Fruit fly (Drosophila melanogaster) whole organism, embryonic: ENCODE results near the gene CG6126.

Source experiments
- Antp ChIP-seq: fragments of 200-800 bp; sonication (Bioruptor generic); optimal IDR thresholded peaks from 3 replicates; lab custom pipeline; 2016; ENCODE audit warnings: missing biosample characterization, missing genetic modification characterization
- B-H2 ChIP-seq: fragments of 200-800 bp; sonication (Bioruptor generic); optimal IDR thresholded peaks from 2 replicates; lab custom pipeline; 2018; ENCODE audit warnings: missing biosample characterization, mild to moderate bottlenecking, missing genetic modification characterization
- Bgb ChIP-seq: fragments of 200-800 bp; sonication (Bioruptor generic); IDR thresholded peaks from 2 replicates; pipeline ENCODE4 v1.3.6; 2022; ENCODE audit warnings: missing biosample characterization, missing genetic modification characterization; ENCODE audit not compliant: partially characterized antibody
- CG10209 ChIP-seq: fragments of 200-800 bp; sonication (Bioruptor generic); optimal IDR thresholded peaks from 3 replicates; lab custom pipeline; 2017; ENCODE audit warnings: missing biosample characterization, mild to moderate bottlenecking, missing genetic modification characterization, missing genetic modification reagents
- CG10366 ChIP-seq: fragments of 200-800 bp; sonication (Bioruptor generic); IDR thresholded peaks from 2 replicates; pipeline ENCODE4 v1.3.6; 2022; ENCODE audit warnings: missing biosample characterization, missing genetic modification characterization
- CG10431 ChIP-seq: fragments of 200-800 bp; sonication (Bioruptor generic); optimal IDR thresholded peaks from 3 replicates; lab custom pipeline; 2018; ENCODE audit warnings: missing biosample characterization, mild to moderate bottlenecking, missing genetic modification characterization
- CG11247 ChIP-seq: fragments of 200-800 bp; sonication (Bioruptor generic); IDR thresholded peaks from 2 replicates; pipeline ENCODE4 v1.3.6; 2022; ENCODE audit warnings: missing biosample characterization, missing genetic modification characterization
- CG11504 ChIP-seq: fragments of 200-800 bp; sonication (Bioruptor generic); optimal IDR thresholded peaks from 3 replicates; lab custom pipeline; 2019; ENCODE audit warnings: missing biosample characterization, mild to moderate bottlenecking, missing genetic modification characterization, moderate library complexity
- CG13624 ChIP-seq: fragments of 200-800 bp; sonication (Bioruptor generic); optimal IDR thresholded peaks from 2 replicates; lab custom pipeline; 2016; ENCODE audit warnings: missing biosample characterization, missing genetic modification characterization
- CG13894 ChIP-seq: fragments of 200-800 bp; sonication (Bioruptor generic); optimal IDR thresholded peaks from 3 replicates; lab custom pipeline; 2018; ENCODE audit warnings: missing biosample characterization, mild to moderate bottlenecking, missing genetic modification characterization, moderate library complexity
- CG15479 ChIP-seq: fragments of 200-800 bp; sonication (Bioruptor generic); optimal IDR thresholded peaks from 3 replicates; lab custom pipeline; 2019; ENCODE audit warnings: missing biosample characterization, mild to moderate bottlenecking, missing genetic modification characterization, moderate library complexity
- CG17568 ChIP-seq: fragments of 200-800 bp; sonication (Bioruptor generic); optimal IDR thresholded peaks from 2 replicates; lab custom pipeline; 2018; ENCODE audit warnings: missing biosample characterization, mild to moderate bottlenecking, missing genetic modification characterization, moderate library complexity
- CG17829 ChIP-seq: fragments of 200-800 bp; optimal IDR thresholded peaks from 2 replicates; lab custom pipeline; 2019; ENCODE audit warnings: missing biosample characterization, mild to moderate bottlenecking, missing genetic modification characterization, moderate library complexity
- CG18011 ChIP-seq: fragments of 200-800 bp; sonication (Bioruptor generic); optimal IDR thresholded peaks from 2 replicates; lab custom pipeline; 2017; ENCODE audit warnings: missing biosample characterization, missing genetic modification characterization, mild to moderate bottlenecking, moderate library complexity, missing genotype
- CG18476 ChIP-seq: fragments of 200-800 bp; sonication (Bioruptor generic); optimal IDR thresholded peaks from 2 replicates; lab custom pipeline; 2016; ENCODE audit warnings: missing biosample characterization, mild to moderate bottlenecking, missing genetic modification characterization
- CG43689 ChIP-seq: fragments of 200-800 bp; sonication (Bioruptor generic); IDR thresholded peaks from 2 replicates; pipeline ENCODE4 v1.3.6; 2022; ENCODE audit warnings: missing biosample characterization, missing genetic modification characterization
- CG5180 ChIP-seq: fragments of 200-800 bp; sonication (Bioruptor generic); optimal IDR thresholded peaks from 3 replicates; lab custom pipeline; 2017; ENCODE audit warnings: missing biosample characterization, missing genetic modification characterization, mild to moderate bottlenecking, moderate library complexity, missing genetic modification reagents
- CG5245 ChIP-seq: fragments of 200-800 bp; sonication (Bioruptor generic); optimal IDR thresholded peaks from 3 replicates; lab custom pipeline; 2016; ENCODE audit warnings: missing biosample characterization, missing genetic modification characterization
- CG6689 ChIP-seq: fragments of 200-800 bp; sonication (Bioruptor generic); IDR thresholded peaks from 2 replicates; pipeline ENCODE4 v1.3.6; 2022; ENCODE audit warnings: missing biosample characterization, missing genetic modification characterization
- CG9797 ChIP-seq: fragments of 200-800 bp; sonication (Bioruptor generic); optimal IDR thresholded peaks from 3 replicates; lab custom pipeline; 2018; ENCODE audit warnings: missing biosample characterization, mild to moderate bottlenecking, missing genetic modification characterization
- CG9876 ChIP-seq: fragments of 200-800 bp; sonication (Bioruptor generic); optimal IDR thresholded peaks from 2 replicates; lab custom pipeline; 2016; ENCODE audit warnings: missing biosample characterization, missing genetic modification characterization
- CHES-1-like ChIP-seq: fragments of 200-800 bp; sonication (Bioruptor generic); optimal IDR thresholded peaks from 2 replicates; lab custom pipeline; 2016; ENCODE audit warnings: missing biosample characterization, missing genetic modification characterization
- Dad ChIP-seq: fragments of 200-800 bp; sonication (Bioruptor generic); optimal IDR thresholded peaks from 3 replicates; lab custom pipeline; 2016; ENCODE audit warnings: missing biosample characterization, missing genetic modification characterization
- Hey ChIP-seq: fragments of 200-800 bp; sonication (Bioruptor generic); optimal IDR thresholded peaks from 3 replicates; lab custom pipeline; 2018; ENCODE audit warnings: missing biosample characterization, mild to moderate bottlenecking, missing genetic modification characterization
- Hr39 ChIP-seq: fragments of >200 bp; optimal IDR thresholded peaks from 2 replicates; lab custom pipeline; 2017
- PHDP ChIP-seq: fragments of 200-800 bp; sonication (Bioruptor generic); optimal IDR thresholded peaks from 3 replicates; lab custom pipeline; 2018; ENCODE audit warnings: missing biosample characterization, mild to moderate bottlenecking, missing genetic modification characterization, moderate library complexity
- Ptx1 ChIP-seq: fragments of 200-800 bp; sonication (Bioruptor generic); IDR thresholded peaks from 2 replicates; pipeline ENCODE4 v1.3.6; 2022; ENCODE audit warnings: missing biosample characterization, missing genetic modification characterization
- Sin3A ChIP-seq: fragments of >200 bp; optimal IDR thresholded peaks from 2 replicates; lab custom pipeline; 2018
- Spps ChIP-seq: fragments of 200-800 bp; sonication (Bioruptor generic); optimal IDR thresholded peaks from 2 replicates; lab custom pipeline; 2018; ENCODE audit warnings: missing biosample characterization, mild to moderate bottlenecking, missing genetic modification characterization
- Usf ChIP-seq: fragments of 200-800 bp; sonication (Bioruptor generic); optimal IDR thresholded peaks from 2 replicates; lab custom pipeline; 2017; ENCODE audit warnings: missing genotype, missing biosample characterization, missing genetic modification characterization
- ara ChIP-seq: fragments of 200-800 bp; sonication (Bioruptor generic); IDR thresholded peaks from 2 replicates; pipeline ENCODE4 v1.3.6; 2022; ENCODE audit warnings: missing biosample characterization, missing genetic modification characterization
- ato ChIP-seq: fragments of 200-800 bp; sonication (Bioruptor generic); IDR thresholded peaks from 2 replicates; pipeline ENCODE4 v1.3.6; 2022; ENCODE audit warnings: missing biosample characterization, missing genetic modification characterization; ENCODE audit not compliant: partially characterized antibody
- bbx ChIP-seq: fragments of 200-800 bp; sonication (Bioruptor generic); IDR thresholded peaks from 2 replicates; pipeline ENCODE4 v1.3.6; 2022; ENCODE audit warnings: missing biosample characterization, missing genetic modification characterization; ENCODE audit not compliant: partially characterized antibody
- bcd ChIP-seq: fragments of 200-800 bp; sonication (Bioruptor generic); optimal IDR thresholded peaks from 2 replicates; lab custom pipeline; 2017; ENCODE audit warnings: missing biosample characterization, mild to moderate bottlenecking, missing genetic modification characterization
- bsh ChIP-seq, 2 experiments: fragments of 200-800 bp; sonication (Bioruptor generic); optimal IDR thresholded peaks; 2 replicates each; lab custom pipeline; 2017 to 2018; ENCODE audit warnings: mild to moderate bottlenecking in 2 of 2, missing biosample characterization in 2 of 2, missing genetic modification characterization in 2 of 2, moderate library complexity in 1 of 2
- cad ChIP-seq: fragments of >200 bp; optimal IDR thresholded peaks from 2 replicates; lab custom pipeline; 2017; ENCODE audit warnings: missing biosample characterization, missing genetic modification characterization
- croc ChIP-seq: fragments of 200-800 bp; sonication (Bioruptor generic); conservative IDR thresholded peaks from 3 replicates; pipeline ENCODE4 v1.3.6; 2022; ENCODE audit warnings: missing biosample characterization, missing genetic modification characterization
- dati ChIP-seq: fragments of 200-800 bp; sonication (Bioruptor generic); IDR thresholded peaks from 2 replicates; pipeline ENCODE4 v1.3.6; 2022; ENCODE audit warnings: missing biosample characterization, missing genetic modification characterization
- dm ChIP-seq: fragments of 200-800 bp; sonication (Bioruptor generic); optimal IDR thresholded peaks from 3 replicates; lab custom pipeline; 2016; ENCODE audit warnings: missing biosample characterization, missing genetic modification characterization
- fd96Cb ChIP-seq: fragments of 200-800 bp; sonication (Bioruptor generic); optimal IDR thresholded peaks from 2 replicates; lab custom pipeline; 2018; ENCODE audit warnings: missing biosample characterization, mild to moderate bottlenecking, missing genetic modification characterization, moderate library complexity
- fu2 ChIP-seq: fragments of 200-800 bp; sonication (Bioruptor generic); optimal IDR thresholded peaks from 2 replicates; lab custom pipeline; 2016; ENCODE audit warnings: missing biosample characterization, missing genetic modification characterization
- gce ChIP-seq: fragments of 200-800 bp; sonication (Bioruptor generic); IDR thresholded peaks from 3 replicates; pipeline ENCODE4 v1.3.6; 2022; ENCODE audit warnings: missing biosample characterization, missing genetic modification characterization
- lab ChIP-seq: fragments of 200-800 bp; sonication (Bioruptor generic); optimal IDR thresholded peaks from 3 replicates; lab custom pipeline; 2017; ENCODE audit warnings: missing biosample characterization, missing genetic modification characterization, mild to moderate bottlenecking, moderate library complexity, missing genetic modification reagents
- lov ChIP-seq, 2 experiments: fragments of 200-800 bp in 1 of 2; fragments of >200 bp in 1 of 2; sonication (Bioruptor generic) in 1 of 2; IDR thresholded peaks in 1 of 2; optimal IDR thresholded peaks in 1 of 2; 2 replicates in 1 of 2; 3 replicates in 1 of 2; pipeline versions ENCODE4 v1.3.6 to Lab custom; 2017 to 2022; ENCODE audit warnings: missing biosample characterization in 1 of 2, missing genetic modification characterization in 1 of 2
- nmo ChIP-seq: fragments of 200-800 bp; sonication (Bioruptor generic); optimal IDR thresholded peaks from 2 replicates; lab custom pipeline; 2018; ENCODE audit warnings: missing biosample characterization, mild to moderate bottlenecking, missing genetic modification characterization, moderate library complexity
- pros ChIP-seq: fragments of 200-800 bp; sonication (Bioruptor generic); optimal IDR thresholded peaks from 3 replicates; lab custom pipeline; 2019; ENCODE audit warnings: missing biosample characterization, mild to moderate bottlenecking, missing genetic modification characterization, moderate library complexity
- ranshi ChIP-seq: fragments of 200-800 bp; sonication (Bioruptor generic); IDR thresholded peaks from 2 replicates; pipeline ENCODE4 v1.3.6; 2022; ENCODE audit warnings: missing biosample characterization, missing genetic modification characterization
- repo ChIP-seq: fragments of 200-800 bp; sonication (Bioruptor generic); optimal IDR thresholded peaks from 2 replicates; lab custom pipeline; 2016; ENCODE audit warnings: missing biosample characterization, missing genetic modification characterization
- run ChIP-seq: fragments of 200-800 bp; sonication (Bioruptor generic); optimal IDR thresholded peaks from 3 replicates; lab custom pipeline; 2018; ENCODE audit warnings: missing biosample characterization, mild to moderate bottlenecking, missing genetic modification characterization
- sd ChIP-seq: fragments of 200-800 bp; sonication (Bioruptor generic); optimal IDR thresholded peaks from 3 replicates; lab custom pipeline; 2018; ENCODE audit warnings: missing biosample characterization, mild to moderate bottlenecking, missing genetic modification characterization, moderate library complexity

Gene CG6126

DNA sequence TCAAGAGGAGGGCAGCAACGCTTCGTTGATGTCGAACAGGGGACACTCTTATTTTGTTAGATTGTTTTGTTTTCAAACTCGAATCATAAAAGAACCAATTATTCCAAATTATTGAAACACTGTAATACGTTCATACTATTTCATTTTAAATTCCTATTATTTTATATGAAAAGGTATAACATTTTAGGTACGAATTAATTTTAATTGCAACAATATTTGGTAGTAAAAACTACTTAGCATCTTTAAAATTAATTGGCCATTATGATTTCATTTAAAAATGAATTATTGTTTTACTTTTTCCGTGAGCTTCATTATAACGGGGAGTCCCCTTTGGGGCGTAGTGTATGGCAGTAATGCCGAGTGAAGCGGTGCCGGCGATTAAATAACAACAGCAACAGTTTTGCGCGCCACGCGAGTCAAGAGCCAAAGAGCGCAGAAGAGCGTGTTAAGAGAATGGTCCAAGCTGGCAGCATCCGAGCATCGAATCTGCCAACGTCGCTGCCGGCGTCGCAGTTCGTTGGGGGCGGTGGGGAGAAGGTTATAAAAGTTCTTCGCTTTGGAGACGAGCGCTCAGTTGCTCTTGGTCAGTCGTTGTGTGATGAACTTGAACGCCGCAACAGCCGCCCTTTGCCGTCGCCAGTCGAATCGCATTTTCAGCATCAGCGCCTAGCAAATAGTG lies 45.2 kb downstream of the CG6126 start (continued):
- TF ChIP-seq cad (GFP tag; lab: Kevin White, UChicago) (no peak), Sin3A (lab: Kevin White, UChicago) (no peak), CG5180 (GFP tag; lab: Kevin White, UChicago) (no peak), CG10209 (GFP tag; lab: Kevin White, UChicago) (peak; percentile 33), Antp (GFP tag; lab: Kevin White, UChicago) (no peak), Usf (GFP tag; lab: Kevin White, UChicago) (no peak), CG5245 (GFP tag; lab: Kevin White, UChicago) (no peak), Ptx1 (GFP tag; lab: Robert Waterston, UW) (peak; percentile 11; the same call in 1 of the 2 replicates), bbx (GFP tag; lab: Robert Waterston, UW) (peak; percentile 49; the same call in 1 of the 2 replicates), CG17829 (tag; lab: Kevin White, UChicago) (no peak), Bgb (GFP tag; lab: Robert Waterston, UW) (peak; percentile 59), fu2 (no peak), B-H2 (GFP tag; lab: Kevin White, UChicago) (no peak), CG10366 (peak; percentile 11; the same call in 1 of the 2 replicates), Spps (tag; lab: Kevin White, UChicago) (no peak), Hr39 (lab: Kevin White, UChicago) (no peak), CG11247 (GFP tag; lab: Robert Waterston, UW) (no peak), CG6689 (GFP tag; lab: Robert Waterston, UW) (no peak), fd96Cb (tag; lab: Kevin White, UChicago) (peak; percentile 30), gce (GFP tag; lab: Robert Waterston, UW) (no peak), PHDP (peak; percentile 43), lov (optimal IDR thresholded peaks at IDR 0.05; lab: Kevin White, UChicago) (no peak), lov (GFP tag; IDR thresholded peaks at IDR 0.05; lab: Robert Waterston, UW) (peak; percentile 59; the same call in 1 of the 3 replicates), run (tag; lab: Kevin White, UChicago) (no peak), lab (GFP tag; lab: Kevin White, UChicago) (peak; percentile 50), CG15479 (no peak), nmo (GFP tag; lab: Kevin White, UChicago) (peak; percentile 57), ara (GFP tag; lab: Robert Waterston, UW) (no peak), dati (no peak), CG9797 (GFP tag; lab: Kevin White, UChicago) (no peak), CHES-1-like (GFP tag; lab: Kevin White, UChicago) (no peak), dm (GFP tag; lab: Kevin White, UChicago) (no peak), ranshi (no peak), CG9876 (GFP tag; lab: Kevin White, UChicago) (no peak), repo (no peak), bsh (GFP tag; optimal IDR thresholded peaks at IDR 0.05; lab: Kevin White, UChicago) (no peak), Dad (GFP tag; lab: Kevin White, UChicago) (peak; percentile 14), CG11504 (tag; lab: Kevin White, UChicago) (peak; percentile 75), pros (no peak), CG13624 (no peak), croc (GFP tag; lab: Robert Waterston, UW) (no peak), ato (GFP tag; lab: Robert Waterston, UW) (no peak), Hey (tag; lab: Kevin White, UChicago) (no peak), CG17568 (GFP tag; lab: Kevin White, UChicago) (no peak), CG18011 (GFP tag; lab: Kevin White, UChicago) (no peak), CG13894 (tag; lab: Kevin White, UChicago) (peak; percentile 5), bcd (GFP tag; lab: Kevin White, UChicago) (peak; percentile 51), CG10431 (no peak), sd (tag; lab: Kevin White, UChicago) (no peak), CG43689 (GFP tag; lab: Robert Waterston, UW) (no peak), CG18476 (GFP tag; lab: Kevin White, UChicago) (peak; percentile 7)
